Worm (Caenorhabditis elegans) whole organism, L2 larva: ENCODE results near the gene glc-1.

Experiments used
- ceh-16 ChIP-seq: fragments of 150-350 bp; optimal IDR thresholded peaks from 2 replicates; lab custom pipeline; 2014; ENCODE audit warnings: missing biosample characterization, missing genetic modification characterization
- crh-2 ChIP-seq: sonication (generic microtip); optimal IDR thresholded peaks from 2 replicates; lab custom pipeline; 2017; ENCODE audit warnings: missing biosample characterization, missing genetic modification characterization
- lin-11 ChIP-seq: fragments of 150-350 bp; sonication (generic microtip); optimal IDR thresholded peaks from 2 replicates; lab custom pipeline; 2014; ENCODE audit warnings: missing biosample characterization, missing genetic modification characterization, inconsistent platforms, mixed read lengths
- lin-39 ChIP-seq: fragments of 150-350 bp; optimal IDR thresholded peaks from 2 replicates; lab custom pipeline; 2014; ENCODE audit warnings: missing biosample characterization, missing genetic modification reagents, missing genetic modification characterization
- lsy-2 ChIP-seq, 2 experiments: fragments of 150-350 bp in 1 of 2; sonication (generic microtip) in 1 of 2; optimal IDR thresholded peaks; 2 replicates each; lab custom pipeline; 2014 to 2017; ENCODE audit warnings: missing biosample characterization in 2 of 2, missing genetic modification characterization in 2 of 2
- nhr-77 ChIP-seq: fragments of 150-350 bp; optimal IDR thresholded peaks from 2 replicates; lab custom pipeline; 2014; ENCODE audit warnings: missing biosample characterization, missing genetic modification characterization
- skn-1 ChIP-seq: sonication (generic microtip); optimal IDR thresholded peaks from 2 replicates; lab custom pipeline; 2017; ENCODE audit warnings: missing biosample characterization, missing genetic modification characterization
- unc-62 ChIP-seq: fragments of 150-350 bp; optimal IDR thresholded peaks from 2 replicates; lab custom pipeline; 2014; ENCODE audit warnings: missing biosample characterization, missing genetic modification reagents, missing genetic modification characterization
- zag-1 ChIP-seq: fragments of 150-350 bp; optimal IDR thresholded peaks from 2 replicates; lab custom pipeline; 2014; ENCODE audit warnings: missing biosample characterization, missing genetic modification characterization
- ztf-11 ChIP-seq: sonication (generic microtip); optimal IDR thresholded peaks from 2 replicates; lab custom pipeline; 2017; ENCODE audit warnings: missing biosample characterization, missing genetic modification characterization

ce11 chrV:16190485-16190884, 28.9 kb upstream of the glc-1 start, which contains the start of gene srh-281:
- TF ChIP-seq lsy-2 (tag; optimal IDR thresholded peaks at IDR 0.05; lab: Kevin White, UChicago) (no peak), zag-1 (tag; lab: Kevin White, UChicago) (no peak), ztf-11 (tag; lab: Kevin White, UChicago) (no peak), skn-1 (tag; lab: Kevin White, UChicago) (no peak), nhr-77 (tag; lab: Kevin White, UChicago) (no peak), ceh-16 (tag; lab: Kevin White, UChicago) (no peak), lin-11 (no peak), lin-39 (tag; lab: Kevin White, UChicago) (no peak), unc-62 (GFP tag; lab: Kevin White, UChicago) (no peak), crh-2 (tag; lab: Kevin White, UChicago) (no peak)
